Worm (Caenorhabditis elegans) whole organism, L4 larva: ENCODE results near the gene mpst-2.
A peak's percentile ranks its signal among the peaks of the same experiment; 100 is the strongest.

ENCODE experiments used
- D1046.2 ChIP-seq: fragments of 200-800 bp; sonication (Bioruptor generic); IDR thresholded peaks from 2 replicates; pipeline ENCODE4 v1.3.6; 2022; ENCODE audit warnings: missing genetic modification characterization, missing compliant biosample characterization
- F44E2.7 ChIP-seq: fragments of 200-800 bp; sonication (Bioruptor generic); IDR thresholded peaks from 2 replicates; pipeline ENCODE4 v2.1.2; 2022; ENCODE audit warnings: missing genetic modification characterization, missing compliant biosample characterization
- R02D3.7 ChIP-seq: fragments of 150-350 bp; sonication (generic microtip); optimal IDR thresholded peaks from 3 replicates; lab custom pipeline; 2014; ENCODE audit warnings: missing biosample characterization, missing genetic modification characterization
- T26A8.4 ChIP-seq: fragments of 200-800 bp; sonication (Bioruptor generic); IDR thresholded peaks from 2 replicates; pipeline ENCODE4 v1.3.6; 2022; ENCODE audit warnings: missing genetic modification characterization, missing compliant biosample characterization
- ceh-20 ChIP-seq: fragments of 200-800 bp; sonication (Bioruptor generic); IDR thresholded peaks from 2 replicates; pipeline ENCODE4 v1.3.6; 2022; ENCODE audit warnings: missing genetic modification reagents, missing genetic modification characterization, missing compliant biosample characterization
- ceh-44 ChIP-seq: fragments of 200-800 bp; sonication (Bioruptor generic); IDR thresholded peaks from 2 replicates; pipeline ENCODE4 v1.3.6; 2022; ENCODE audit warnings: missing genetic modification reagents, missing genetic modification characterization, missing compliant biosample characterization
- ces-1 ChIP-seq: fragments of 150-350 bp; sonication (generic microtip); optimal IDR thresholded peaks from 4 replicates; lab custom pipeline; 2014; ENCODE audit warnings: missing biosample characterization, missing genetic modification reagents, missing genetic modification characterization
- cey-2 ChIP-seq: sonication (generic microtip); optimal IDR thresholded peaks from 3 replicates; lab custom pipeline; 2017; ENCODE audit warnings: missing genetic modification characterization, mild to moderate bottlenecking, missing compliant biosample characterization, antibody characterized with exemption, borderline replicate concordance; ENCODE audit not compliant: insufficient read depth
- ctbp-1 ChIP-seq: fragments of 200-800 bp; sonication (Bioruptor generic); IDR thresholded peaks from 2 replicates; pipeline ENCODE4 v1.3.6; 2022; ENCODE audit warnings: missing genetic modification reagents, missing genetic modification characterization, missing compliant biosample characterization
- daf-16 ChIP-seq, 3 experiments: sonication (generic microtip); optimal IDR thresholded peaks; 2 replicates each; lab custom pipeline; 2016 to 2017; ENCODE audit warnings: missing genetic modification characterization in 3 of 3, missing genetic modification reagents in 3 of 3, mild to moderate bottlenecking in 2 of 3, missing compliant biosample characterization in 2 of 3, missing biosample characterization in 1 of 3, moderate library complexity in 1 of 3
- daf-19 ChIP-seq: fragments of 200-800 bp; sonication (Bioruptor generic); conservative IDR thresholded peaks from 2 replicates; pipeline ENCODE4 v1.3.6; 2022; ENCODE audit warnings: missing genetic modification characterization, missing compliant biosample characterization
- daf-8 ChIP-seq: fragments of 200-800 bp; sonication (Bioruptor generic); IDR thresholded peaks from 2 replicates; pipeline ENCODE4 v1.3.6; 2022; ENCODE audit warnings: missing genetic modification characterization, missing compliant biosample characterization
- dmd-8 ChIP-seq: fragments of 200-800 bp; sonication (Bioruptor generic); IDR thresholded peaks from 2 replicates; pipeline ENCODE4 v1.3.6; 2022; ENCODE audit warnings: missing genetic modification characterization, missing compliant biosample characterization
- dmd-9 ChIP-seq: fragments of 200-800 bp; sonication (Bioruptor generic); IDR thresholded peaks from 2 replicates; pipeline ENCODE4 v1.3.6; 2022; ENCODE audit warnings: missing genetic modification reagents, missing genetic modification characterization, missing compliant biosample characterization
- dpl-1 ChIP-seq: fragments of 150-350 bp; optimal IDR thresholded peaks from 2 replicates; lab custom pipeline; 2014; ENCODE audit warnings: missing biosample characterization, missing genetic modification reagents, missing genetic modification characterization
- duxl-1 ChIP-seq: sonication (generic microtip); optimal IDR thresholded peaks from 2 replicates; lab custom pipeline; 2016; ENCODE audit warnings: mild to moderate bottlenecking, missing genetic modification characterization, moderate library complexity, missing compliant biosample characterization; ENCODE audit not compliant: poor library complexity
- dve-1 ChIP-seq: sonication (generic microtip); optimal IDR thresholded peaks from 2 replicates; lab custom pipeline; 2017; ENCODE audit warnings: antibody characterized with exemption, mild to moderate bottlenecking, missing genetic modification characterization, missing compliant biosample characterization; ENCODE audit not compliant: insufficient read depth
- egl-27 ChIP-seq: sonication (generic microtip); optimal IDR thresholded peaks from 3 replicates; lab custom pipeline; 2017; ENCODE audit warnings: missing biosample characterization, missing genetic modification reagents, missing genetic modification characterization
- gei-8 ChIP-seq: fragments of 200-800 bp; sonication (Bioruptor generic); optimal IDR thresholded peaks from 2 replicates; lab custom pipeline; 2018; ENCODE audit warnings: mild to moderate bottlenecking, missing genetic modification characterization, missing compliant biosample characterization
- hif-1 ChIP-seq, 2 experiments: sonication (generic microtip); optimal IDR thresholded peaks; 2 replicates each; lab custom pipeline; 2016 to 2017; ENCODE audit warnings: missing compliant biosample characterization in 2 of 2, missing genetic modification characterization in 2 of 2, missing genetic modification reagents in 2 of 2, missing genotype in 2 of 2, mild to moderate bottlenecking in 1 of 2
- hlh-11 ChIP-seq: fragments of 200-800 bp; sonication (Bioruptor generic); optimal IDR thresholded peaks from 2 replicates; lab custom pipeline; 2018; ENCODE audit warnings: mild to moderate bottlenecking, missing genetic modification characterization, missing compliant biosample characterization
- hlh-30 ChIP-seq: sonication (generic microtip); optimal IDR thresholded peaks from 2 replicates; lab custom pipeline; 2017; ENCODE audit warnings: antibody characterized with exemption, mild to moderate bottlenecking, missing genetic modification characterization, missing compliant biosample characterization; ENCODE audit not compliant: insufficient read depth
- hmg-1.1 ChIP-seq: fragments of 200-800 bp; sonication (Bioruptor generic); IDR thresholded peaks from 2 replicates; pipeline ENCODE4 v1.3.6; 2022; ENCODE audit warnings: missing genetic modification reagents, missing genetic modification characterization, missing compliant biosample characterization
- lin-1 ChIP-seq: fragments of 200-800 bp; sonication (Bioruptor generic); IDR thresholded peaks from 2 replicates; pipeline ENCODE4 v1.3.6; 2022; ENCODE audit warnings: missing genetic modification reagents, missing genetic modification characterization, missing compliant biosample characterization
- lin-13 ChIP-seq: fragments of 150-350 bp; optimal IDR thresholded peaks from 2 replicates; lab custom pipeline; 2014; ENCODE audit warnings: missing biosample characterization, missing genetic modification reagents, missing genetic modification characterization
- lir-3 ChIP-seq: sonication (generic microtip); optimal IDR thresholded peaks from 2 replicates; lab custom pipeline; 2016; ENCODE audit warnings: mild to moderate bottlenecking, missing genetic modification characterization, missing compliant biosample characterization
- madf-9 ChIP-seq: fragments of 200-800 bp; sonication (Bioruptor generic); conservative IDR thresholded peaks from 2 replicates; pipeline ENCODE4 v1.3.6; 2022; ENCODE audit warnings: missing genetic modification reagents, missing genetic modification characterization, missing compliant biosample characterization
- mep-1 ChIP-seq: fragments of 150-350 bp; sonication (generic microtip); optimal IDR thresholded peaks from 3 replicates; lab custom pipeline; 2014; ENCODE audit warnings: missing biosample characterization, missing genetic modification characterization
- mes-2 ChIP-seq: sonication (generic microtip); optimal IDR thresholded peaks from 2 replicates; lab custom pipeline; 2016; ENCODE audit warnings: missing genotype, mild to moderate bottlenecking, missing genetic modification characterization, missing compliant biosample characterization; ENCODE audit not compliant: poor library complexity, severe bottlenecking
- nhr-111 ChIP-seq: fragments of 200-800 bp; sonication (Bioruptor generic); optimal IDR thresholded peaks from 2 replicates; lab custom pipeline; 2018; ENCODE audit warnings: mild to moderate bottlenecking, missing genetic modification characterization, missing compliant biosample characterization
- nhr-237 ChIP-seq: sonication (generic microtip); optimal IDR thresholded peaks from 2 replicates; lab custom pipeline; 2017; ENCODE audit warnings: missing biosample characterization, missing genetic modification characterization
- nhr-28 ChIP-seq: fragments of 150-350 bp; optimal IDR thresholded peaks from 2 replicates; lab custom pipeline; 2014; ENCODE audit warnings: missing biosample characterization, missing genetic modification characterization
- nhr-48 ChIP-seq: sonication (generic microtip); optimal IDR thresholded peaks from 2 replicates; lab custom pipeline; 2016; ENCODE audit warnings: mild to moderate bottlenecking, missing genetic modification characterization, missing compliant biosample characterization
- nhr-6 ChIP-seq: fragments of 150-350 bp; optimal IDR thresholded peaks from 2 replicates; lab custom pipeline; 2014; ENCODE audit warnings: missing biosample characterization, missing genetic modification characterization
- pha-4 ChIP-seq, 2 experiments: fragments of 150-350 bp in 1 of 2; fragments of 200-800 bp in 1 of 2; sonication (Bioruptor generic) in 1 of 2; IDR thresholded peaks in 1 of 2; optimal IDR thresholded peaks in 1 of 2; 2 replicates each; pipeline versions ENCODE4 v1.3.6 to Lab custom; 2014 to 2022; ENCODE audit warnings: missing genetic modification characterization in 2 of 2, missing genetic modification reagents in 2 of 2, missing biosample characterization in 1 of 2, missing compliant biosample characterization in 1 of 2
- php-3 ChIP-seq: fragments of 200-800 bp; sonication (Bioruptor generic); IDR thresholded peaks from 2 replicates; pipeline ENCODE4 v1.3.6; 2022; ENCODE audit warnings: missing genetic modification reagents, missing genetic modification characterization, missing compliant biosample characterization
- sdz-12 ChIP-seq: fragments of 200-800 bp; sonication (Bioruptor generic); optimal IDR thresholded peaks from 2 replicates; lab custom pipeline; 2018; ENCODE audit warnings: mild to moderate bottlenecking, missing genetic modification characterization, missing compliant biosample characterization
- set-16 ChIP-seq: fragments of 200-800 bp; sonication (Bioruptor generic); IDR thresholded peaks from 2 replicates; pipeline ENCODE4 v1.3.6; 2022; ENCODE audit warnings: missing genetic modification reagents, missing genetic modification characterization, missing compliant biosample characterization
- tag-97 ChIP-seq: fragments of 200-800 bp; sonication (Bioruptor generic); IDR thresholded peaks from 2 replicates; pipeline ENCODE4 v1.3.6; 2022; ENCODE audit warnings: missing genetic modification characterization, missing compliant biosample characterization
- tra-1 ChIP-seq: fragments of 200-800 bp; sonication (Bioruptor generic); IDR thresholded peaks from 2 replicates; pipeline ENCODE4 v1.3.6; 2022; ENCODE audit warnings: missing genetic modification reagents, missing genetic modification characterization, missing compliant biosample characterization
- unc-130 ChIP-seq: sonication (generic microtip); optimal IDR thresholded peaks from 2 replicates; lab custom pipeline; 2016; ENCODE audit warnings: missing genetic modification reagents, missing genetic modification characterization, missing compliant biosample characterization
- zag-1 ChIP-seq: fragments of 150-350 bp; optimal IDR thresholded peaks from 2 replicates; lab custom pipeline; 2014; ENCODE audit warnings: missing biosample characterization, missing genetic modification characterization
- zfp-2 ChIP-seq: sonication (generic microtip); optimal IDR thresholded peaks from 2 replicates; lab custom pipeline; 2016; ENCODE audit warnings: mild to moderate bottlenecking, missing genetic modification characterization, missing compliant biosample characterization
- ztf-7 ChIP-seq: fragments of 150-350 bp; optimal IDR thresholded peaks from 2 replicates; lab custom pipeline; 2014; ENCODE audit warnings: missing biosample characterization, missing genetic modification characterization

The mpst-2 gene

ce11 chrV:14848510-14849206 lies 44.6 kb downstream of the mpst-2 start (continued):
- peak; percentile 35; the same call in 1 of the 2 replicates for TF ChIP-seq ctbp-1 (GFP tag; lab: Robert Waterston, UW)
- no peak for TF ChIP-seq ceh-44 (GFP tag; lab: Robert Waterston, UW)
- no peak for TF ChIP-seq zfp-2
- TF ChIP-seq lin-1: peak; percentile 67; the same call in 1 of the 2 replicates
- TF ChIP-seq nhr-237 (tag; lab: Kevin White, UChicago): no peak
- no peak for TF ChIP-seq ztf-7 (tag; lab: Kevin White, UChicago)
- TF ChIP-seq mep-1 (tag; lab: Kevin White, UChicago): peak; percentile 75
- TF ChIP-seq cey-2 (tag; lab: Kevin White, UChicago): peak; percentile 85
- TF ChIP-seq dmd-9 (GFP tag; lab: Robert Waterston, UW): no peak
- TF ChIP-seq ceh-20 (GFP tag; lab: Robert Waterston, UW): peak; percentile 96
- TF ChIP-seq nhr-6 (tag; lab: Kevin White, UChicago): peak; percentile 38
- peak; percentile 67 for TF ChIP-seq nhr-48 (tag; lab: Kevin White, UChicago)
- no peak for TF ChIP-seq daf-19
- TF ChIP-seq hlh-30 (tag; lab: Kevin White, UChicago): peak; percentile 98
- TF ChIP-seq T26A8.4 (GFP tag; lab: Robert Waterston, UW): peak; percentile 53
- no peak for TF ChIP-seq ces-1
- TF ChIP-seq dpl-1 (GFP tag; lab: Kevin White, UChicago): no peak
- TF ChIP-seq nhr-111 (GFP tag; lab: Kevin White, UChicago): no peak
- TF ChIP-seq pha-4 (GFP tag; IDR thresholded peaks at IDR 0.05; lab: Robert Waterston, UW): 0 out of 2 replicates have a peak, but pooled peaks have one; percentile 8
- TF ChIP-seq pha-4 (tag; optimal IDR thresholded peaks at IDR 0.05; lab: Kevin White, UChicago): peak; percentile 53
- peak; percentile 95 for TF ChIP-seq dve-1
- peak; percentile 75 for TF ChIP-seq nhr-28
- TF ChIP-seq hmg-1.1 (GFP tag; lab: Robert Waterston, UW): no peak
- 0 out of 2 replicates have a peak, but pooled peaks have one; percentile 8 for TF ChIP-seq madf-9 (GFP tag; lab: Robert Waterston, UW)
- TF ChIP-seq unc-130 (GFP tag; lab: Kevin White, UChicago): no peak
- TF ChIP-seq gei-8 (GFP tag; lab: Kevin White, UChicago): peak; percentile 43
- TF ChIP-seq hif-1 (tag; optimal IDR thresholded peaks at IDR 0.05; lab: Kevin White, UChicago): peak in 1 of 2 experiments; percentile 60
- TF ChIP-seq daf-8 (GFP tag; lab: Robert Waterston, UW): no peak
- TF ChIP-seq sdz-12 (GFP tag; lab: Kevin White, UChicago): no peak

ce11 chrV:14847291-14847915 lies 45.9 kb downstream of the mpst-2 start, which contains the start of gene ret-1:
TSS of gene ret-1 (minus strand) at chrV:14847413.
- TF ChIP-seq unc-130 (GFP tag; lab: Kevin White, UChicago) (no peak), zfp-2 (no peak), D1046.2 (no peak), hmg-1.1 (GFP tag; lab: Robert Waterston, UW) (0 out of 2 replicates have a peak, but pooled peaks have one; percentile 35), mes-2 (tag; lab: Kevin White, UChicago) (no peak), lir-3 (no peak), hlh-11 (tag; lab: Kevin White, UChicago) (peak; percentile 75), dve-1 (no peak), daf-16 (GFP tag; optimal IDR thresholded peaks at IDR 0.05; lab: Kevin White, UChicago) (peak in 1 of 2 experiments; percentile 45), daf-16 (tag; optimal IDR thresholded peaks at IDR 0.05; lab: Kevin White, UChicago) (peak; percentile 2), php-3 (GFP tag; lab: Robert Waterston, UW) (0 out of 2 replicates have a peak, but pooled peaks have one; percentile 6), tag-97 (no peak), sdz-12 (GFP tag; lab: Kevin White, UChicago) (peak; percentile 55), lin-13 (no peak), egl-27 (no peak), duxl-1 (no peak), daf-19 (no peak), T26A8.4 (GFP tag; lab: Robert Waterston, UW) (no peak; the same call in 1 of the 2 replicates), set-16 (GFP tag; lab: Robert Waterston, UW) (peak; percentile 21; the same call in 1 of the 2 replicates), dmd-8 (GFP tag; lab: Robert Waterston, UW) (no peak), hif-1 (tag; optimal IDR thresholded peaks at IDR 0.05; lab: Kevin White, UChicago) (peak in 1 of 2 experiments; percentile 21), F44E2.7 (GFP tag; lab: Robert Waterston, UW) (no peak), tra-1 (peak; percentile 56; the same call in 1 of the 2 replicates), R02D3.7 (tag; lab: Kevin White, UChicago) (no peak), zag-1 (no peak)
